Fruit fly (Drosophila melanogaster) whole organism, pupa: ENCODE data around the gene Naa80.

Source experiments
- CG10348 ChIP-seq: fragments of 200-800 bp; sonication (Bioruptor generic); IDR thresholded peaks from 2 replicates; pipeline ENCODE4 v1.3.6; 2022; ENCODE audit warnings: missing biosample characterization, missing genetic modification characterization
- CG13204 ChIP-seq: fragments of 200-800 bp; sonication (Bioruptor generic); optimal IDR thresholded peaks from 2 replicates; lab custom pipeline; 2018; ENCODE audit warnings: missing biosample characterization, mild to moderate bottlenecking, missing genetic modification characterization, moderate library complexity
- CG14655 ChIP-seq: fragments of 200-800 bp; sonication (Bioruptor generic); optimal IDR thresholded peaks from 3 replicates; lab custom pipeline; 2017; ENCODE audit warnings: mild to moderate bottlenecking, missing biosample characterization, missing genetic modification reagents, missing genetic modification characterization
- CG17806 ChIP-seq: fragments of 200-800 bp; sonication (Bioruptor generic); optimal IDR thresholded peaks from 2 replicates; lab custom pipeline; 2018; ENCODE audit warnings: missing biosample characterization, mild to moderate bottlenecking, missing genetic modification characterization, moderate library complexity
- CG34367 ChIP-seq: fragments of 200-800 bp; sonication (Bioruptor generic); optimal IDR thresholded peaks from 2 replicates; lab custom pipeline; 2018; ENCODE audit warnings: missing biosample characterization, mild to moderate bottlenecking, missing genetic modification characterization
- CG4496 ChIP-seq: fragments of 200-800 bp; sonication (Bioruptor generic); IDR thresholded peaks from 3 replicates; pipeline ENCODE4 v1.3.6; 2022; ENCODE audit warnings: missing biosample characterization, missing genetic modification characterization
- CG8301 ChIP-seq: fragments of 200-800 bp; sonication (Bioruptor generic); optimal IDR thresholded peaks from 2 replicates; lab custom pipeline; 2018; ENCODE audit warnings: missing biosample characterization, mild to moderate bottlenecking, missing genetic modification characterization
- D1 ChIP-seq: fragments of 200-800 bp; sonication (Bioruptor generic); optimal IDR thresholded peaks from 2 replicates; lab custom pipeline; 2018; ENCODE audit warnings: missing biosample characterization, mild to moderate bottlenecking, missing genetic modification characterization, moderate library complexity
- EcR ChIP-seq: fragments of 200-800 bp; sonication (Bioruptor generic); optimal IDR thresholded peaks from 3 replicates; lab custom pipeline; 2019; ENCODE audit warnings: missing biosample characterization, missing genetic modification characterization, mild to moderate bottlenecking, moderate library complexity, missing genetic modification reagents
- Snoo ChIP-seq: fragments of 200-800 bp; sonication (Bioruptor generic); optimal IDR thresholded peaks from 3 replicates; lab custom pipeline; 2017; ENCODE audit warnings: missing biosample characterization, mild to moderate bottlenecking, missing genetic modification characterization, inconsistent platforms
- gl ChIP-seq: fragments of 200-800 bp; sonication (Bioruptor generic); optimal IDR thresholded peaks from 2 replicates; lab custom pipeline; 2018; ENCODE audit warnings: missing biosample characterization, mild to moderate bottlenecking, missing genetic modification characterization

- TF ChIP-seq Snoo (tag; lab: Kevin White, UChicago) (peak; percentile 44), CG4496 (GFP tag; lab: Robert Waterston, UW) (peak; percentile 37; the same call in 1 of the 3 replicates), CG14655 (GFP tag; lab: Kevin White, UChicago) (no peak), D1 (tag; lab: Kevin White, UChicago) (no peak), EcR (GFP tag; lab: Kevin White, UChicago) (peak; percentile 79), CG34367 (tag; lab: Kevin White, UChicago) (peak; percentile 57), CG17806 (tag; lab: Kevin White, UChicago) (peak; percentile 8), CG10348 (GFP tag; lab: Robert Waterston, UW) (no peak), CG8301 (tag; lab: Kevin White, UChicago) (peak; percentile 32), gl (tag; lab: Kevin White, UChicago) (peak; percentile 62), CG13204 (GFP tag; lab: Kevin White, UChicago) (no peak)
These were observed at the start of gene Naa80 for dm6 chr3R:9767620-9768592.
